Fruit fly (Drosophila melanogaster) whole organism, embryonic: ENCODE measurements around the gene Glut3.

Experiments
- B-H2 ChIP-seq: fragments of 200-800 bp; sonication (Bioruptor generic); optimal IDR thresholded peaks from 2 replicates; lab custom pipeline; 2018; ENCODE audit warnings: missing biosample characterization, mild to moderate bottlenecking, missing genetic modification characterization
- Blimp-1 ChIP-seq: fragments of 200-800 bp; sonication (Bioruptor generic); optimal IDR thresholded peaks from 3 replicates; lab custom pipeline; 2018; ENCODE audit warnings: missing biosample characterization, missing genetic modification characterization, mild to moderate bottlenecking, moderate library complexity, missing genetic modification reagents
- CG14965 ChIP-seq: fragments of 200-800 bp; sonication (Bioruptor generic); optimal IDR thresholded peaks from 2 replicates; lab custom pipeline; 2016; ENCODE audit warnings: missing biosample characterization, missing genetic modification characterization, borderline replicate concordance
- CG17612 ChIP-seq: fragments of 200-800 bp; sonication (Bioruptor generic); IDR thresholded peaks from 2 replicates; pipeline ENCODE4 v1.3.6; 2022; ENCODE audit warnings: missing biosample characterization, missing genetic modification characterization
- CG34224 ChIP-seq: fragments of 200-800 bp; sonication (Bioruptor generic); IDR thresholded peaks from 3 replicates; pipeline ENCODE4 v1.3.6; 2022; ENCODE audit warnings: missing biosample characterization, missing genetic modification characterization; ENCODE audit not compliant: partially characterized antibody
- CG7786 ChIP-seq: fragments of 200-800 bp; sonication (Bioruptor generic); optimal IDR thresholded peaks from 2 replicates; lab custom pipeline; 2016; ENCODE audit warnings: missing biosample characterization, missing genetic modification characterization
- Med ChIP-seq: fragments of 200-800 bp; sonication (Bioruptor generic); peaks from one replicate; lab custom pipeline; 2016; ENCODE audit warnings: missing biosample characterization, missing genetic modification characterization, mild to moderate bottlenecking, inconsistent platforms, moderate library complexity
- Rfx ChIP-seq: fragments of 200-800 bp; sonication (Bioruptor generic); IDR thresholded peaks from 2 replicates; pipeline ENCODE4 v1.3.6; 2022; ENCODE audit warnings: missing biosample characterization, missing genetic modification characterization
- hb ChIP-seq: fragments of 200-800 bp; sonication (Bioruptor generic); IDR thresholded peaks from 3 replicates; pipeline ENCODE4 v1.3.6; 2022; ENCODE audit warnings: missing biosample characterization, missing genetic modification characterization; ENCODE audit not compliant: partially characterized antibody
- ttk ChIP-seq: fragments of 200-800 bp; sonication (Bioruptor generic); IDR thresholded peaks from 2 replicates; pipeline ENCODE4 v2.1.2; 2022; ENCODE audit warnings: missing biosample characterization, missing genetic modification characterization

- no peak for TF ChIP-seq CG34224 (GFP tag; lab: Robert Waterston, UW)
- no peak for TF ChIP-seq ttk
- peak; percentile 53 for TF ChIP-seq Med (GFP tag; lab: Kevin White, UChicago)
- no peak for TF ChIP-seq CG17612
- no peak for TF ChIP-seq CG14965 (GFP tag; lab: Kevin White, UChicago)
- no peak for TF ChIP-seq hb
- TF ChIP-seq Blimp-1 (GFP tag; lab: Kevin White, UChicago), result no peak
- TF ChIP-seq B-H2 (GFP tag; lab: Kevin White, UChicago), result no peak
- TF ChIP-seq Rfx (GFP tag; lab: Robert Waterston, UW), result no peak
- no peak for TF ChIP-seq CG7786
Observed at dm6 chr3R:16783976-16784375, 4.1 kb upstream of the Glut3 start.
